Worm (Caenorhabditis elegans): Measurements from ENCODE around the gene R10E8.6.
"Not testable (repeated sequence)": the region's sequence is repeated elsewhere in the genome, so short reads cannot be mapped to it uniquely, and the experiment has no call there.

DNA sequence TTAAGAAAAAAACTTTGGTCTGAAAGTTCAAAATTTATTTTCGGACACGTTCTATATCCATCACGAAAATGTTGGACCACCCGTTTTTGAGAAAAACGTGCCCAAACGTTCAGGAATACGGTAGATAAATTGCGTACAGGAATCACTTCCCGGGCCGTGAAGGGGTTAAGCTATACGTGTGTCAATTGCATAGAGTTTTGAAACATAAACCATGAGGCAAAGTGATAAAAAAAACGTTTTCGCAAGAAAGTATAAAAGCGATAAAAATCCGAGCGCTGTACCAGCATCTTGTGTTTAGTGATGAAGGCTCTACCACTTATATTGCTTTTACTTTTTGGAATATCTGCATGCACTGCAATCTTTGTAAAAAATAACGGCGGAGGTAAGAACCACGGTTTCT is 36.2 kb upstream of the R10E8.6 start, which contains the start of gene Y51A2A.6:
- TF ChIP-seq lin-39 (tag; optimal IDR thresholded peaks at IDR 0.05); zag-1 (tag; optimal IDR thresholded peaks at IDR 0.05); skn-1 (tag; optimal IDR thresholded peaks at IDR 0.05); dve-1 (tag; optimal IDR thresholded peaks at IDR 0.05; ENCODE audit: insufficient read depth); mep-1 (tag; optimal IDR thresholded peaks at IDR 0.05); fos-1 (tag; optimal IDR thresholded peaks at IDR 0.05); ceh-44 (GFP tag; IDR thresholded peaks at IDR 0.05); nhr-76 (tag; optimal IDR thresholded peaks at IDR 0.05); pqm-1 (tag; optimal IDR thresholded peaks at IDR 0.05); php-3 (GFP tag; IDR thresholded peaks at IDR 0.05): not testable (repeated sequence)
